Fruit fly (Drosophila melanogaster) whole organism, embryonic: ENCODE results near the gene put.

Source experiments
- Ada2b ChIP-seq: fragments of 200-800 bp; sonication (Bioruptor generic); IDR thresholded peaks from 2 replicates; pipeline ENCODE4 v1.3.6; 2022; ENCODE audit warnings: missing biosample characterization, missing genetic modification characterization
- CG10565 ChIP-seq: fragments of 200-800 bp; sonication (Bioruptor generic); optimal IDR thresholded peaks from 3 replicates; lab custom pipeline; 2016; ENCODE audit warnings: missing biosample characterization, mild to moderate bottlenecking, missing genetic modification characterization
- CG11093 ChIP-seq: fragments of 200-800 bp; sonication (Bioruptor generic); IDR thresholded peaks from 3 replicates; pipeline ENCODE4 v1.3.6; 2022; ENCODE audit warnings: missing biosample characterization, missing genetic modification characterization
- CG11560 ChIP-seq: fragments of 200-800 bp; sonication (Bioruptor generic); IDR thresholded peaks from 3 replicates; pipeline ENCODE4 v1.3.6; 2022; ENCODE audit warnings: missing biosample characterization, missing genetic modification characterization
- CG12769 ChIP-seq: fragments of 200-800 bp; sonication (Bioruptor generic); optimal IDR thresholded peaks from 2 replicates; lab custom pipeline; 2019; ENCODE audit warnings: missing biosample characterization, mild to moderate bottlenecking, missing genetic modification characterization, moderate library complexity
- CG13624 ChIP-seq: fragments of 200-800 bp; sonication (Bioruptor generic); optimal IDR thresholded peaks from 2 replicates; lab custom pipeline; 2016; ENCODE audit warnings: missing biosample characterization, missing genetic modification characterization
- CG13894 ChIP-seq: fragments of 200-800 bp; sonication (Bioruptor generic); optimal IDR thresholded peaks from 3 replicates; lab custom pipeline; 2018; ENCODE audit warnings: missing biosample characterization, mild to moderate bottlenecking, missing genetic modification characterization, moderate library complexity
- CG14965 ChIP-seq: fragments of 200-800 bp; sonication (Bioruptor generic); optimal IDR thresholded peaks from 2 replicates; lab custom pipeline; 2016; ENCODE audit warnings: missing biosample characterization, missing genetic modification characterization, borderline replicate concordance
- CG1529 ChIP-seq: fragments of 200-800 bp; sonication (Bioruptor generic); optimal IDR thresholded peaks from 3 replicates; lab custom pipeline; 2018; ENCODE audit warnings: missing biosample characterization, missing genetic modification characterization
- CG1602 ChIP-seq: fragments of 200-800 bp; sonication (Bioruptor generic); optimal IDR thresholded peaks from 3 replicates; lab custom pipeline; 2016; ENCODE audit warnings: missing biosample characterization, missing genetic modification characterization
- CG16779 ChIP-seq: fragments of 200-800 bp; sonication (Bioruptor generic); IDR thresholded peaks from 2 replicates; pipeline ENCODE4 v1.3.6; 2022; ENCODE audit warnings: missing biosample characterization, missing genetic modification characterization
- CG16813 ChIP-seq: fragments of 200-800 bp; sonication (Bioruptor generic); IDR thresholded peaks from 3 replicates; pipeline ENCODE4 v1.3.6; 2022; ENCODE audit warnings: missing biosample characterization, missing genetic modification characterization; ENCODE audit not compliant: partially characterized antibody
- CG1792 ChIP-seq: fragments of 200-800 bp; sonication (Bioruptor generic); optimal IDR thresholded peaks from 2 replicates; lab custom pipeline; 2016; ENCODE audit warnings: missing biosample characterization, missing genetic modification characterization
- CG1832 ChIP-seq: fragments of 200-800 bp; sonication (Bioruptor generic); optimal IDR thresholded peaks from 2 replicates; lab custom pipeline; 2017; ENCODE audit warnings: missing biosample characterization, mild to moderate bottlenecking, missing genetic modification characterization, inconsistent platforms
- CG2889 ChIP-seq: fragments of 200-800 bp; sonication (Bioruptor generic); IDR thresholded peaks from 3 replicates; pipeline ENCODE4 v1.3.6; 2022; ENCODE audit warnings: missing biosample characterization, missing genetic modification characterization
- CG30403 ChIP-seq: fragments of 200-800 bp; sonication (Bioruptor generic); optimal IDR thresholded peaks from 3 replicates; lab custom pipeline; 2016; ENCODE audit warnings: missing biosample characterization, missing genetic modification characterization
- CG3407 ChIP-seq: fragments of 200-800 bp; sonication (Bioruptor generic); optimal IDR thresholded peaks from 2 replicates; lab custom pipeline; 2018; ENCODE audit warnings: missing biosample characterization, mild to moderate bottlenecking, missing genetic modification characterization
- CG4360 ChIP-seq: fragments of 200-800 bp; sonication (Bioruptor generic); IDR thresholded peaks from 2 replicates; pipeline ENCODE4 v1.3.6; 2022; ENCODE audit warnings: missing biosample characterization, missing genetic modification characterization
- CG6272 ChIP-seq: fragments of 200-800 bp; sonication (Bioruptor generic); IDR thresholded peaks from 2 replicates; pipeline ENCODE4 v1.3.6; 2022; ENCODE audit warnings: missing biosample characterization, missing genetic modification characterization
- CG7963 ChIP-seq: fragments of 200-800 bp; sonication (Bioruptor generic); IDR thresholded peaks from 3 replicates; pipeline ENCODE4 v1.3.6; 2022; ENCODE audit warnings: missing biosample characterization, missing genetic modification characterization; ENCODE audit not compliant: partially characterized antibody
- CG8765 ChIP-seq: fragments of 200-800 bp; sonication (Bioruptor generic); IDR thresholded peaks from 2 replicates; pipeline ENCODE4 v1.3.6; 2022; ENCODE audit warnings: missing biosample characterization, missing genetic modification characterization
- CG9727 ChIP-seq: fragments of 200-800 bp; sonication (Bioruptor generic); optimal IDR thresholded peaks from 3 replicates; lab custom pipeline; 2017; ENCODE audit warnings: missing biosample characterization, mild to moderate bottlenecking, missing genetic modification characterization
- CG9797 ChIP-seq: fragments of 200-800 bp; sonication (Bioruptor generic); optimal IDR thresholded peaks from 3 replicates; lab custom pipeline; 2018; ENCODE audit warnings: missing biosample characterization, mild to moderate bottlenecking, missing genetic modification characterization
- Camta ChIP-seq: fragments of 200-800 bp; sonication (Bioruptor generic); optimal IDR thresholded peaks from 2 replicates; lab custom pipeline; 2016; ENCODE audit warnings: missing biosample characterization, missing genetic modification characterization
- CrebB ChIP-seq: fragments of 200-800 bp; sonication (Bioruptor generic); optimal IDR thresholded peaks from 3 replicates; lab custom pipeline; 2018; ENCODE audit warnings: missing biosample characterization, mild to moderate bottlenecking, missing genetic modification characterization
- Mrtf ChIP-seq: fragments of 200-800 bp; sonication (Bioruptor generic); IDR thresholded peaks from 3 replicates; pipeline ENCODE4 v1.3.6; 2022; ENCODE audit warnings: missing biosample characterization, missing genetic modification characterization
- Neu2 ChIP-seq: fragments of 200-800 bp; sonication (Bioruptor generic); optimal IDR thresholded peaks from 3 replicates; lab custom pipeline; 2016; ENCODE audit warnings: missing biosample characterization, missing genetic modification characterization, borderline replicate concordance
- Nf-YB ChIP-seq: fragments of 200-800 bp; sonication (Bioruptor generic); optimal IDR thresholded peaks from 3 replicates; lab custom pipeline; 2019; ENCODE audit warnings: missing biosample characterization, mild to moderate bottlenecking, missing genetic modification characterization, moderate library complexity
- Sin3A ChIP-seq: fragments of >200 bp; optimal IDR thresholded peaks from 2 replicates; lab custom pipeline; 2018
- Six4 ChIP-seq: fragments of 200-800 bp; sonication (Bioruptor generic); optimal IDR thresholded peaks from 2 replicates; lab custom pipeline; 2016; ENCODE audit warnings: missing biosample characterization, missing genetic modification characterization
- Sry-δ ChIP-seq: fragments of 200-800 bp; sonication (Bioruptor generic); optimal IDR thresholded peaks from 2 replicates; lab custom pipeline; 2016; ENCODE audit warnings: missing biosample characterization, missing genetic modification characterization
- ac ChIP-seq: fragments of 200-800 bp; sonication (Bioruptor generic); optimal IDR thresholded peaks from 3 replicates; lab custom pipeline; 2017; ENCODE audit warnings: missing biosample characterization, mild to moderate bottlenecking, missing genetic modification characterization
- ap ChIP-seq: fragments of 200-800 bp; sonication (Bioruptor generic); IDR thresholded peaks from 2 replicates; pipeline ENCODE4 v1.3.6; 2022; ENCODE audit warnings: missing biosample characterization, missing genetic modification characterization
- cg ChIP-seq: fragments of 200-800 bp; sonication (Bioruptor generic); optimal IDR thresholded peaks from 3 replicates; lab custom pipeline; 2019; ENCODE audit warnings: missing biosample characterization, mild to moderate bottlenecking, missing genetic modification characterization, moderate library complexity
- chm ChIP-seq: fragments of 200-800 bp; sonication (Bioruptor generic); IDR thresholded peaks from 2 replicates; pipeline ENCODE4 v1.3.6; 2022; ENCODE audit warnings: missing biosample characterization, missing genetic modification characterization
- ci ChIP-seq: fragments of 200-800 bp; sonication (Bioruptor generic); IDR thresholded peaks from 3 replicates; pipeline ENCODE4 v1.3.6; 2022; ENCODE audit warnings: missing biosample characterization, missing genetic modification characterization
- croc ChIP-seq: fragments of 200-800 bp; sonication (Bioruptor generic); conservative IDR thresholded peaks from 3 replicates; pipeline ENCODE4 v1.3.6; 2022; ENCODE audit warnings: missing biosample characterization, missing genetic modification characterization
- dmrt99B ChIP-seq: fragments of 200-800 bp; sonication (Bioruptor generic); optimal IDR thresholded peaks from 2 replicates; lab custom pipeline; 2018; ENCODE audit warnings: missing biosample characterization, mild to moderate bottlenecking, missing genetic modification characterization, moderate library complexity
- emc ChIP-seq: fragments of 200-800 bp; sonication (Bioruptor generic); optimal IDR thresholded peaks from 2 replicates; lab custom pipeline; 2016; ENCODE audit warnings: missing biosample characterization, missing genetic modification characterization
- gem ChIP-seq: fragments of 200-800 bp; sonication (Bioruptor generic); optimal IDR thresholded peaks from 2 replicates; lab custom pipeline; 2019; ENCODE audit warnings: missing biosample characterization, mild to moderate bottlenecking, missing genetic modification characterization, moderate library complexity
- luna ChIP-seq: fragments of 200-800 bp; sonication (Bioruptor generic); optimal IDR thresholded peaks from 2 replicates; lab custom pipeline; 2016; ENCODE audit warnings: missing biosample characterization, missing genetic modification characterization
- nau ChIP-seq: fragments of 200-800 bp; sonication (Bioruptor generic); optimal IDR thresholded peaks from 3 replicates; lab custom pipeline; 2017; ENCODE audit warnings: missing biosample characterization, mild to moderate bottlenecking, missing genetic modification characterization, missing genetic modification reagents
- schlank ChIP-seq: fragments of 200-800 bp; sonication (Bioruptor generic); optimal IDR thresholded peaks from 2 replicates; lab custom pipeline; 2018; ENCODE audit warnings: missing biosample characterization, mild to moderate bottlenecking, missing genetic modification characterization
- scrt ChIP-seq: fragments of 200-800 bp; sonication (Bioruptor generic); optimal IDR thresholded peaks from 2 replicates; lab custom pipeline; 2018; ENCODE audit warnings: missing biosample characterization, mild to moderate bottlenecking, missing genetic modification characterization, moderate library complexity
- sd ChIP-seq: fragments of 200-800 bp; sonication (Bioruptor generic); optimal IDR thresholded peaks from 3 replicates; lab custom pipeline; 2018; ENCODE audit warnings: missing biosample characterization, mild to moderate bottlenecking, missing genetic modification characterization, moderate library complexity
- sens-2 ChIP-seq: fragments of 200-800 bp; sonication (Bioruptor generic); IDR thresholded peaks from 2 replicates; pipeline ENCODE4 v1.3.6; 2022; ENCODE audit warnings: missing biosample characterization, missing genetic modification characterization
- shn ChIP-seq: fragments of 200-800 bp; sonication (Bioruptor generic); optimal IDR thresholded peaks from 3 replicates; lab custom pipeline; 2016; ENCODE audit warnings: missing biosample characterization, missing genetic modification characterization
- toy ChIP-seq: fragments of 200-800 bp; sonication (Bioruptor generic); IDR thresholded peaks from 2 replicates; pipeline ENCODE4 v1.3.6; 2022; ENCODE audit warnings: missing biosample characterization, missing genetic modification characterization
- tx ChIP-seq: fragments of 200-800 bp; sonication (Bioruptor generic); optimal IDR thresholded peaks from 2 replicates; lab custom pipeline; 2016; ENCODE audit warnings: missing biosample characterization, missing genetic modification characterization
- vvl ChIP-seq: fragments of 200-800 bp; sonication (Bioruptor generic); IDR thresholded peaks from 2 replicates; pipeline ENCODE4 v1.3.6; 2022; ENCODE audit warnings: missing biosample characterization, missing genetic modification characterization

The put gene

dm6 chr3R:14576692-14577646, 48.5 kb downstream of the put start, which contains the start of gene stumps (continued):
- no peak for TF ChIP-seq emc (GFP tag; lab: Kevin White, UChicago)
- no peak for TF ChIP-seq schlank (tag; lab: Kevin White, UChicago)
- no peak for TF ChIP-seq ac (GFP tag; lab: Kevin White, UChicago)
- peak; percentile 77 for TF ChIP-seq sd (tag; lab: Kevin White, UChicago)
- no peak for TF ChIP-seq dmrt99B (tag; lab: Kevin White, UChicago)
- no peak for TF ChIP-seq CG10565 (GFP tag; lab: Kevin White, UChicago)
- no peak for TF ChIP-seq CG1832
- TF ChIP-seq luna, result no peak
- TF ChIP-seq CG16813 (GFP tag; lab: Robert Waterston, UW), result no peak
- no peak for TF ChIP-seq CG2889 (GFP tag; lab: Robert Waterston, UW)
- no peak for TF ChIP-seq tx (GFP tag; lab: Kevin White, UChicago)
- no peak for TF ChIP-seq chm
- TF ChIP-seq toy (GFP tag; lab: Robert Waterston, UW), result no peak
- no peak for TF ChIP-seq gem (tag; lab: Kevin White, UChicago)
- no peak for TF ChIP-seq shn (GFP tag; lab: Kevin White, UChicago)
- peak; percentile 31; the same call in 1 of the 2 replicates for TF ChIP-seq sens-2 (GFP tag; lab: Robert Waterston, UW)
- TF ChIP-seq CG9727 (GFP tag; lab: Kevin White, UChicago), result no peak
- no peak for TF ChIP-seq CG9797 (GFP tag; lab: Kevin White, UChicago)
- no peak for TF ChIP-seq Ada2b (GFP tag; lab: Robert Waterston, UW)
- TF ChIP-seq CG8765 (GFP tag; lab: Robert Waterston, UW), result no peak
- TF ChIP-seq ap, result no peak
- TF ChIP-seq Mrtf, result no peak
- TF ChIP-seq CrebB (tag; lab: Kevin White, UChicago), result no peak
- no peak for TF ChIP-seq CG1529
- no peak for TF ChIP-seq CG11093
- peak; percentile 78 for TF ChIP-seq CG12769 (tag; lab: Kevin White, UChicago)
- no peak for TF ChIP-seq scrt
- no peak for TF ChIP-seq nau (GFP tag; lab: Kevin White, UChicago)
- TF ChIP-seq CG3407 (GFP tag; lab: Kevin White, UChicago), result no peak
- TF ChIP-seq vvl (GFP tag; lab: Robert Waterston, UW), result peak; percentile 55; the same call in 1 of the 2 replicates
- TF ChIP-seq CG14965 (GFP tag; lab: Kevin White, UChicago), result no peak
- TF ChIP-seq ci, result peak; percentile 18; the same call in 2 of the 3 replicates
- TF ChIP-seq CG13624, result no peak
- peak; percentile 16 for TF ChIP-seq CG1792 (GFP tag; lab: Kevin White, UChicago)
- TF ChIP-seq Sin3A (lab: Kevin White, UChicago), result no peak
- TF ChIP-seq croc, result no peak
- no peak for TF ChIP-seq Camta (GFP tag; lab: Kevin White, UChicago)
- TF ChIP-seq CG6272, result no peak
- TF ChIP-seq Six4, result no peak
- no peak for TF ChIP-seq CG13894 (tag; lab: Kevin White, UChicago)
- peak; percentile 89 for TF ChIP-seq CG4360 (GFP tag; lab: Robert Waterston, UW)
- TF ChIP-seq CG30403 (GFP tag; lab: Kevin White, UChicago), result no peak
- TF ChIP-seq Neu2 (GFP tag; lab: Kevin White, UChicago), result no peak
- TF ChIP-seq Nf-YB (GFP tag; lab: Kevin White, UChicago), result peak; percentile 23
- no peak for TF ChIP-seq CG1602 (GFP tag; lab: Kevin White, UChicago)
- no peak for TF ChIP-seq CG11560 (tag; lab: Robert Waterston, UW)
- no peak for TF ChIP-seq CG7963 (GFP tag; lab: Robert Waterston, UW)
- TF ChIP-seq Sry-δ (GFP tag; lab: Kevin White, UChicago), result no peak
- TF ChIP-seq CG16779 (GFP tag; lab: Robert Waterston, UW), result no peak
- TF ChIP-seq cg (GFP tag; lab: Kevin White, UChicago), result peak; percentile 72
